Fruit fly (Drosophila melanogaster): ENCODE data around the gene Pfdn1.

Gene Pfdn1

DNA sequence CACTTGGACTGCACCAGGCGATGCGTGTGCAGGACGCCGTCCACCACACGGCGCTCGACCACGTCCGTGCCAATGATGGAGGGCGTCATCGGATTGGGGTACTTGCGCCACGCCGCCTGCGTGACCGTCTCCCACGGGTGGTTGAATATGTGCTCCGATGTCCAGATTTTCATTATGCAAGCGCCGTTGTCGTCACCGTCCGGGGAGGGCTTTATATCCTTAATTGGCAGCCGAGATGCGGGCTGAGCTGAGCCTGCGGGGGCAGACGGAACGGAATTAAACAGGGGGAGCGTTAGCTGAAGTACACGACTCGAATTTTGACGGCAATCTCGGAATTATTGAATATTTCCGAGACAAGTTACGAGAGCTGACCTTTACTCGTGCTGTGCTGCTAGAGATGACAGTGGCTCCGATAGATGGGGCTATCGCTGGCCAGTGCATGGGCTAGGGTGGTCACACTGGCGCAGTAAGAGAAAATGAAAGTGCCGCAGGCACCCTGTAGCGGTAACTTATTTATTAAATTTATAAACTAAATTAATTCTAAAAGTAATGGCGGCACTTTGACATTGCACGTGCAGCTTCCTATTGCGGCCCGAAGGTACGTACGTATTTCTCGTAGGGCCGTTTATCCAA is 21.2 kb upstream of the Pfdn1 start, which contains the start of gene IPIP:
Gene IPIP, plus strand, starts transcription at position 475 of the 633 bp plus-strand sequence.
- TF ChIP-seq chinmo (GFP tag; IDR thresholded peaks at IDR 0.05; ENCODE audit: partially characterized antibody) (peak; percentile 80; the same call in 1 of the 4 replicates), CTCF (GFP tag; optimal IDR thresholded peaks at IDR 0.05) (peak; percentile 13), psq (GFP tag; optimal IDR thresholded peaks at IDR 0.05) (no peak), CG9727 (GFP tag; optimal IDR thresholded peaks at IDR 0.05) (peak; percentile 39), Hey (tag; optimal IDR thresholded peaks at IDR 0.05) (no peak), amos (GFP tag; IDR thresholded peaks at IDR 0.05; ENCODE audit: partially characterized antibody) (peak; percentile 94), Dbx (GFP tag; IDR thresholded peaks at IDR 0.05) (peak; percentile 52; the same call in 2 of the 3 replicates), CG15514 (GFP tag; optimal IDR thresholded peaks at IDR 0.05) (peak; percentile 64), Mad (GFP tag; optimal IDR thresholded peaks at IDR 0.05) (peak; percentile 6), CG4424 (GFP tag; optimal IDR thresholded peaks at IDR 0.05) (peak; percentile 10), CG6254 (GFP tag; optimal IDR thresholded peaks at IDR 0.05) (peak; percentile 100), CG12769 (tag; optimal IDR thresholded peaks at IDR 0.05) (peak; percentile 31), Mrtf (GFP tag; IDR thresholded peaks at IDR 0.05) (peak; percentile 22; the same call in 1 of the 3 replicates), zfh1 (GFP tag; IDR thresholded peaks at IDR 0.05) (peak; percentile 54; the same call in 2 of the 3 replicates), CG15696 (tag; optimal IDR thresholded peaks at IDR 0.05) (no peak), Max (GFP tag; optimal IDR thresholded peaks at IDR 0.05) (peak; percentile 4), HLH3B (GFP tag; IDR thresholded peaks at IDR 0.05) (no peak), sr (GFP tag; IDR thresholded peaks at IDR 0.05) (0 out of 3 replicates have a peak, but pooled peaks have one; percentile 3), CG17385 (GFP tag; optimal IDR thresholded peaks at IDR 0.05) (peak; percentile 22), Gug (GFP tag; IDR thresholded peaks at IDR 0.05) (peak; percentile 63; the same call in 1 of the 4 replicates), Hsf (GFP tag; optimal IDR thresholded peaks at IDR 0.05) (no peak), CG1024 (GFP tag; IDR thresholded peaks at IDR 0.05) (0 out of 2 replicates have a peak, but pooled peaks have one; percentile 43), gcm2 (GFP tag; optimal IDR thresholded peaks at IDR 0.05) (peak; percentile 30), CG1832 (GFP tag; optimal IDR thresholded peaks at IDR 0.05) (no peak), stwl (tag; optimal IDR thresholded peaks at IDR 0.05) (peak; percentile 79), grau (tag; optimal IDR thresholded peaks at IDR 0.05) (peak; percentile 2), tin (GFP tag; optimal IDR thresholded peaks at IDR 0.05) (no peak), sisA (GFP tag; IDR thresholded peaks at IDR 0.05) (0 out of 2 replicates have a peak, but pooled peaks have one; percentile 4), CG3847 (GFP tag; IDR thresholded peaks at IDR 0.05) (peak; percentile 70), al (GFP tag; IDR thresholded peaks at IDR 0.05) (0 out of 2 replicates have a peak, but pooled peaks have one; percentile 8), CG13775 (GFP tag; optimal IDR thresholded peaks at IDR 0.05) (no peak), tna (GFP tag; IDR thresholded peaks at IDR 0.05; ENCODE audit: partially characterized antibody) (peak; percentile 79), gfzf (GFP tag; optimal IDR thresholded peaks at IDR 0.05) (peak; percentile 29), vfl (GFP tag; optimal IDR thresholded peaks at IDR 0.05) (no peak), CG10209 (GFP tag; optimal IDR thresholded peaks at IDR 0.05) (peak; percentile 48), Deaf1 (tag; optimal IDR thresholded peaks at IDR 0.05) (peak; percentile 68), Nf-YA (GFP tag; IDR thresholded peaks at IDR 0.05) (peak; percentile 39; the same call in 1 of the 2 replicates), Pdp1 (GFP tag; optimal IDR thresholded peaks at IDR 0.05) (peak in 1 of 2 experiments; percentile 98), B-H1 (GFP tag; IDR thresholded peaks at IDR 0.05) (no peak), H2.0 (GFP tag; IDR thresholded peaks at IDR 0.05) (no peak), fru (optimal IDR thresholded peaks at IDR 0.05) (no peak), CG7357 (GFP tag; IDR thresholded peaks at IDR 0.05) (no peak), ftz-f1 (GFP tag; optimal IDR thresholded peaks at IDR 0.05) (peak; percentile 66), lbe (GFP tag; optimal IDR thresholded peaks at IDR 0.05) (no peak), GATAe (GFP tag; conservative IDR thresholded peaks at IDR 0.05) (no peak), D (optimal IDR thresholded peaks at IDR 0.05) (no peak), D (GFP tag; optimal IDR thresholded peaks at IDR 0.05) (no peak), chm (GFP tag; IDR thresholded peaks at IDR 0.05) (peak; percentile 58), dm (GFP tag; optimal IDR thresholded peaks at IDR 0.05) (peak; percentile 40), Hr78 (GFP tag; optimal IDR thresholded peaks at IDR 0.05) (peak in 1 of 2 experiments; percentile 84)

All from whole organism, embryonic.